Fruit fly (Drosophila melanogaster) whole organism, embryonic: ENCODE data around the gene CG6023.

Experiments
- CG14441 ChIP-seq: fragments of 200-800 bp; sonication (Bioruptor generic); IDR thresholded peaks from 2 replicates; pipeline ENCODE4 v1.3.6; 2022; ENCODE audit warnings: missing biosample characterization, missing genetic modification characterization
- CG3065 ChIP-seq: fragments of 200-800 bp; sonication (Bioruptor generic); optimal IDR thresholded peaks from 2 replicates; lab custom pipeline; 2016; ENCODE audit warnings: missing biosample characterization, missing genetic modification characterization
- fd102C ChIP-seq: fragments of 200-800 bp; sonication (Bioruptor generic); optimal IDR thresholded peaks from 2 replicates; lab custom pipeline; 2018; ENCODE audit warnings: missing biosample characterization, mild to moderate bottlenecking, missing genetic modification characterization, moderate library complexity

- TF ChIP-seq CG14441 (GFP tag; lab: Robert Waterston, UW): no peak
- TF ChIP-seq CG3065 (GFP tag; lab: Kevin White, UChicago): no peak
- no peak for TF ChIP-seq fd102C (GFP tag; lab: Kevin White, UChicago)
Measured at dm6 chrX:18357756-18358182, 36.8 kb upstream of the CG6023 start.
